Fruit fly (Drosophila melanogaster): ENCODE results near the gene Xe7.

The Xe7 gene

dm6 chr3R:5685269-5686048 lies 16.3 kb upstream of the Xe7 start, which contains the start of the genes Rab23 and plx:
TSS of gene Rab23 (minus strand) at chr3R:5685434.
TSS of gene plx (plus strand) at chr3R:5685855.
- TF ChIP-seq Dll (optimal IDR thresholded peaks at IDR 0.05) (no peak), pan (optimal IDR thresholded peaks at IDR 0.05) (no peak), usp (GFP tag; optimal IDR thresholded peaks at IDR 0.05) (no peak), CG8478 (optimal IDR thresholded peaks at IDR 0.05) (no peak), EcR (GFP tag; optimal IDR thresholded peaks at IDR 0.05) (no peak), psq (optimal IDR thresholded peaks at IDR 0.05) (no peak)

- TF ChIP-seq EcR (GFP tag; optimal IDR thresholded peaks at IDR 0.05), result no peak
- no peak for TF ChIP-seq usp (GFP tag; optimal IDR thresholded peaks at IDR 0.05)
- TF ChIP-seq CG8478 (optimal IDR thresholded peaks at IDR 0.05), result no peak
- no peak for TF ChIP-seq psq (optimal IDR thresholded peaks at IDR 0.05)
- no peak for TF ChIP-seq Dll (optimal IDR thresholded peaks at IDR 0.05)
- no peak for TF ChIP-seq pan (optimal IDR thresholded peaks at IDR 0.05)
These were observed 15.5 kb upstream of the Xe7 start for dm6 chr3R:5684550-5685118.

dm6 chr3R:5682921-5683748 lies 14.0 kb upstream of the Xe7 start:
- no peak for TF ChIP-seq usp (GFP tag; optimal IDR thresholded peaks at IDR 0.05)
- no peak for TF ChIP-seq pan (optimal IDR thresholded peaks at IDR 0.05)
- no peak for TF ChIP-seq psq (optimal IDR thresholded peaks at IDR 0.05)
- no peak for TF ChIP-seq CG8478 (optimal IDR thresholded peaks at IDR 0.05)
- TF ChIP-seq EcR (GFP tag; optimal IDR thresholded peaks at IDR 0.05), result no peak
- no peak for TF ChIP-seq Dll (optimal IDR thresholded peaks at IDR 0.05)

- TF ChIP-seq Dll (optimal IDR thresholded peaks at IDR 0.05) (no peak), psq (optimal IDR thresholded peaks at IDR 0.05) (no peak), EcR (GFP tag; optimal IDR thresholded peaks at IDR 0.05) (no peak), usp (GFP tag; optimal IDR thresholded peaks at IDR 0.05) (no peak), CG8478 (optimal IDR thresholded peaks at IDR 0.05) (no peak), pan (optimal IDR thresholded peaks at IDR 0.05) (no peak)
These were observed 13.1 kb upstream of the Xe7 start for dm6 chr3R:5682238-5682637.

- TF ChIP-seq pan (optimal IDR thresholded peaks at IDR 0.05) (no peak), EcR (GFP tag; optimal IDR thresholded peaks at IDR 0.05) (no peak), usp (GFP tag; optimal IDR thresholded peaks at IDR 0.05) (no peak), CG8478 (optimal IDR thresholded peaks at IDR 0.05) (no peak), Dll (optimal IDR thresholded peaks at IDR 0.05) (no peak), psq (optimal IDR thresholded peaks at IDR 0.05) (no peak)
These were observed 3.6 kb upstream of the Xe7 start for dm6 chr3R:5672658-5673217.

dm6 chr3R:5671795-5672657 lies 2.9 kb upstream of the Xe7 start:
- no peak for TF ChIP-seq Dll (optimal IDR thresholded peaks at IDR 0.05)
- no peak for TF ChIP-seq pan (optimal IDR thresholded peaks at IDR 0.05)

- TF ChIP-seq EcR (GFP tag; optimal IDR thresholded peaks at IDR 0.05), result no peak
- TF ChIP-seq Dll (optimal IDR thresholded peaks at IDR 0.05), result no peak
- no peak for TF ChIP-seq psq (optimal IDR thresholded peaks at IDR 0.05)
These were observed 2.1 kb upstream of the Xe7 start for dm6 chr3R:5671265-5671663.

dm6 chr3R:5670660-5671264 lies 1.6 kb upstream of the Xe7 start:
- TF ChIP-seq Dll (optimal IDR thresholded peaks at IDR 0.05) (no peak), EcR (GFP tag; optimal IDR thresholded peaks at IDR 0.05) (no peak), pan (optimal IDR thresholded peaks at IDR 0.05) (no peak), usp (GFP tag; optimal IDR thresholded peaks at IDR 0.05) (no peak), psq (optimal IDR thresholded peaks at IDR 0.05) (no peak), CG8478 (optimal IDR thresholded peaks at IDR 0.05) (no peak)

dm6 chr3R:5669740-5670659 lies 866 bp upstream of the Xe7 start:
- TF ChIP-seq usp (GFP tag; optimal IDR thresholded peaks at IDR 0.05) (no peak), psq (optimal IDR thresholded peaks at IDR 0.05) (no peak), EcR (GFP tag; optimal IDR thresholded peaks at IDR 0.05) (no peak), pan (optimal IDR thresholded peaks at IDR 0.05) (no peak), CG8478 (optimal IDR thresholded peaks at IDR 0.05) (no peak), Dll (optimal IDR thresholded peaks at IDR 0.05) (no peak)

Data from whole organism.